Worm (Caenorhabditis elegans): ENCODE results near the gene oac-50.

The oac-50 gene

DNA sequence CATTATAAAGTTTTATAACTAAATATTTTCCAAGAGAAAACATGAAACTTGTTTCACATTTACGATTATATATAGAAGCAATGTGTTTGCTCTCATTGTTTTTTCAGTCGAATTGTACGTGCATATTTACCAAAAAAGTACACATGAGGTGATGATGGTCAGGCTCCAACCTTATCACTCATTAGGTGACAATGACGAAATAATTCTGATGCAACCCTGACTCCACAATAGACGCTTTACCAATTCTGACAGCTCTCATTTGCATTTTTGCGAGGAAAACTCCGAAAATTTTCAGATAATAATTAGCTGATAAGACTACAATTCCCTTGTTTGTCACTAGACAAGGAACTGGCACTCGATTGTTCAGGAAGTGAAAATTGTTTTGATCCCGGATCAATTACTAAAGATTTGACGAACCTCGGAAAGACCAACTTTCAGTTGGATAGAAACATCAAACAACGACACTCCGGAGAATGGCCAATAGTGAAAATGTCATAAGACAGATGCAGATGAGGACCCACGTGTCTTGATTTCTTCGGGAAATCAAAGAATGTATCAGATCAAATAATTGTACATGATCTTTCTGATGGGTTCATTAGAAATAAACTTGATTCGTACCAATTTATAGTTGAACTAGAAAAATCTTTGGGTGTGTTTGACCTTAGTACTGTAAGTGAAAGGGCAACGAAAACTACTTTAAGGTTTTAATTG lies 5.6 kb upstream of the oac-50 start (continued):
- TF ChIP-seq nhr-6 (tag; optimal IDR thresholded peaks at IDR 0.05) (no peak), mdl-1 (tag; optimal IDR thresholded peaks at IDR 0.05) (peak in 1 of 2 experiments; percentile 55), nhr-237 (tag; optimal IDR thresholded peaks at IDR 0.05) (no peak), hmg-1.1 (GFP tag; IDR thresholded peaks at IDR 0.05) (no peak), fkh-10 (GFP tag; optimal IDR thresholded peaks at IDR 0.05) (no peak)

DNA sequence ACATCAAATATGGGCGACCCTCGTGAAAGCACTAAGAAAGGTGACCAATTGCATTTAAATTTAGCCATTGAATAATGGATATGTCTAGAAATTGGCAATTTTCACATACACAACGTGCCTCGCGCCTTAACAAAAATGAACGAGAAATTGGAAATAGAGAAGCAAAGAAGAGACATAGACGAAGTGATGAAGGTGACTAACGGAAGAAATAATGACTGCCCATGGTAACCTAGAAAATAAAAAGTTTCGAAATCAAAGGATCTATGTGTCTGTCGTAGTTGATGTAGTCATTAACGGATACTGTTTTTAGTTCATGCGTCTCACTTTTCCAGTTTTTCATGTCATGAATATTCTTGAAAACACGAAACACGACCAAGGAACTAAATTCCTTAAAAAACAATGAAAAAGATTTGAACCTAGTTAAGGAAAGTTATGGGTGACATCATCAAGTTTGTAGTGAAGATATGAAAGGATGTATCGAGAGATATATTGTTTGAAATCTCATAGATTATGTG lies 4.8 kb upstream of the oac-50 start:
- TF ChIP-seq unc-62 (GFP tag; optimal IDR thresholded peaks at IDR 0.05 in 1 of 2): peak in 1 of 2 experiments; percentile 53
- TF ChIP-seq unc-62 (tag; optimal IDR thresholded peaks at IDR 0.05): no peak
- TF ChIP-seq nhr-28 (tag; optimal IDR thresholded peaks at IDR 0.05): peak; percentile 66
- TF ChIP-seq hmg-1.1 (GFP tag; IDR thresholded peaks at IDR 0.05): no peak

DNA sequence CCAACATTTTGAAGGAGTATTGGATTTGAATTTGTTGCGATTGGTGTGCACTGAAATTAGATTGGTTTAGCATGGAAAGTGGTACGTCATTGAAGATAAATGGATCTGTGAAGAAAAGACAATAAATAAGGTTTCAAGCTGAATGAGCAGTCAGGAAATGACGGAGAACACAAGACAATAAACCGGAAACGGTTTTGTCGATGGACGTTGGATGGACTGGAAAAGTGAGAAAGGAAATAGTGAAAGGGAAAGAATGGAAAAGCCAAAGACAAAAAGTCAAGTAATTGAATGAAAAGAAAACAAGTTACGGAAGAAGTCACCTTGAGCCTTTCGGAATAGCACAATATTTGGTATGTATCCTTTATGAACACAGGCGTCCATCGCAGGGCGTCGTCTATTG lies 2.9 kb upstream of the oac-50 start, which contains the start of gene T27E4.7:
TSS of gene T27E4.7 (minus strand) at position 50 of the 400 bp plus-strand sequence.
- TF ChIP-seq nhr-237 (tag; optimal IDR thresholded peaks at IDR 0.05): no peak
- TF ChIP-seq arid-1 (GFP tag; conservative IDR thresholded peaks at IDR 0.05): no peak
- no peak for TF ChIP-seq mxl-2 (GFP tag; conservative IDR thresholded peaks at IDR 0.05)
- TF ChIP-seq aha-1 (tag): peak; percentile 92
- TF ChIP-seq daf-16 (GFP tag; optimal IDR thresholded peaks at IDR 0.05): no peak
- peak; percentile 4 for TF ChIP-seq daf-16 (tag; optimal IDR thresholded peaks at IDR 0.05)

DNA sequence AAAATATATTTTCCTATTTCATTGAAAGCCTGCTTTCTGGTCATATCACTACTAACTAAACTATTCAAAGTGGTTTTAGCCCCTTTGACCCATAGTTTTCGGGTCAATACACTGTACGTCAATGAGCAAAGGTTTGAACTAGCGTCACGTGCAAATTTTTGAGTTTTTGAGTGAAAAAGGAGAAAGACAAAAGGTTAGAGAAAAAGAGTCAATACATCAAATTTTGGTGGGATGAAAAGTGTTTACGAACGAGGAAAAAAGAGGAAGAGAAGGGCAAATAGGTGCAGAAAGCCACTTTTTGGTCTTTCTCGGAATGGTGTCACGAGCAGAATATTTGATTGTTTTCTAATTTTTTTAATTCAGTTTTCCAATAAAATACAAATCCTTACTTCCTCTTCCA lies 2.5 kb upstream of the oac-50 start:
- TF ChIP-seq vab-7 (GFP tag; IDR thresholded peaks at IDR 0.05) (no peak), lin-38 (GFP tag; IDR thresholded peaks at IDR 0.05) (no peak), pha-4 (GFP tag; IDR thresholded peaks at IDR 0.05) (0 out of 2 replicates have a peak, but pooled peaks have one; percentile 35), pha-4 (tag; optimal IDR thresholded peaks at IDR 0.05) (no peak), zip-11 (GFP tag; IDR thresholded peaks at IDR 0.05) (no peak), nhr-28 (tag; optimal IDR thresholded peaks at IDR 0.05) (peak; percentile 25), ceh-62 (tag; optimal IDR thresholded peaks at IDR 0.05) (no peak), madf-9 (GFP tag; conservative IDR thresholded peaks at IDR 0.05) (no peak), R02D3.7 (tag; optimal IDR thresholded peaks at IDR 0.05) (no peak), lin-29 (GFP tag; IDR thresholded peaks at IDR 0.05) (no peak), Y5F2A.4 (GFP tag; optimal IDR thresholded peaks at IDR 0.05) (no peak), saeg-2 (GFP tag; IDR thresholded peaks at IDR 0.05) (no peak), php-3 (GFP tag; IDR thresholded peaks at IDR 0.05) (no peak), hlh-11 (tag; optimal IDR thresholded peaks at IDR 0.05) (peak; percentile 35), daf-8 (GFP tag; IDR thresholded peaks at IDR 0.05) (no peak), egl-43 (GFP tag; IDR thresholded peaks at IDR 0.05) (no peak), ZK337.2 (GFP tag; IDR thresholded peaks at IDR 0.05) (no peak), nhr-11 (tag; optimal IDR thresholded peaks at IDR 0.05) (no peak), mxl-3 (GFP tag; optimal IDR thresholded peaks at IDR 0.05) (no peak), fkh-10 (GFP tag; optimal IDR thresholded peaks at IDR 0.05) (no peak), dve-1 (tag; optimal IDR thresholded peaks at IDR 0.05; ENCODE audit: insufficient read depth) (peak; percentile 15), zag-1 (tag; optimal IDR thresholded peaks at IDR 0.05) (no peak), hlh-30 (tag; optimal IDR thresholded peaks at IDR 0.05; ENCODE audit: insufficient read depth) (peak; percentile 38), lir-3 (tag; optimal IDR thresholded peaks at IDR 0.05) (no peak), lsy-2 (tag; optimal IDR thresholded peaks at IDR 0.05) (peak in 1 of 2 experiments; percentile 25), zfp-3 (GFP tag; conservative IDR thresholded peaks at IDR 0.05) (no peak), duxl-1 (tag; optimal IDR thresholded peaks at IDR 0.05; ENCODE audit: poor library complexity) (no peak), pqm-1 (tag; optimal IDR thresholded peaks at IDR 0.05) (no peak), ctbp-1 (GFP tag; IDR thresholded peaks at IDR 0.05) (no peak), ces-1 (GFP tag; optimal IDR thresholded peaks at IDR 0.05) (no peak), lin-1 (GFP tag; IDR thresholded peaks at IDR 0.05) (no peak), tag-97 (GFP tag; IDR thresholded peaks at IDR 0.05) (no peak), ceh-28 (tag; optimal IDR thresholded peaks at IDR 0.05) (no peak), dmd-6 (GFP tag; IDR thresholded peaks at IDR 0.05) (peak; percentile 31)
